Fruit fly (Drosophila melanogaster) whole organism, wandering third instar larva: ENCODE data around the gene CG16959.
A peak's percentile ranks its signal among the peaks of the same experiment; 100 is the strongest.

ENCODE experiments used
- Abd-B ChIP-seq: fragments of >200 bp; optimal IDR thresholded peaks from 2 replicates; lab custom pipeline; 2017; ENCODE audit warnings: missing biosample characterization, missing genetic modification characterization
- CG32264 ChIP-seq: fragments of 200-800 bp; sonication (Bioruptor generic); optimal IDR thresholded peaks from 2 replicates; lab custom pipeline; 2016; ENCODE audit warnings: missing biosample characterization, missing genetic modification characterization
- CG9705 ChIP-seq: fragments of 200-800 bp; sonication (Bioruptor generic); optimal IDR thresholded peaks from 2 replicates; lab custom pipeline; 2018; ENCODE audit warnings: missing biosample characterization, mild to moderate bottlenecking, missing genetic modification characterization
- CrebA ChIP-seq: fragments of 200-800 bp; sonication (Bioruptor generic); optimal IDR thresholded peaks from 2 replicates; lab custom pipeline; 2016; ENCODE audit warnings: missing biosample characterization, mild to moderate bottlenecking, missing genetic modification characterization, borderline replicate concordance
- Dfd ChIP-seq: fragments of >200 bp; optimal IDR thresholded peaks from 2 replicates; lab custom pipeline; 2017; ENCODE audit warnings: missing biosample characterization, missing genetic modification characterization
- Dif ChIP-seq: fragments of 200-275, 200-300 bp; sonication (Bioruptor generic); optimal IDR thresholded peaks from 2 replicates; lab custom pipeline; 2018; ENCODE audit warnings: missing biosample characterization, missing genetic modification characterization; ENCODE audit not compliant: partially characterized antibody
- GATAd ChIP-seq: sonication (Bioruptor generic); optimal IDR thresholded peaks from 2 replicates; lab custom pipeline; 2016; ENCODE audit warnings: missing biosample characterization, missing genetic modification characterization
- HLH106 ChIP-seq: fragments of 200-800 bp; optimal IDR thresholded peaks from 3 replicates; lab custom pipeline; 2019; ENCODE audit warnings: missing biosample characterization, mild to moderate bottlenecking, missing genetic modification characterization, moderate library complexity
- Hnf4 ChIP-seq: fragments of 200-800 bp; sonication (Bioruptor generic); optimal IDR thresholded peaks from 2 replicates; lab custom pipeline; 2016; ENCODE audit warnings: missing biosample characterization, mild to moderate bottlenecking, missing genetic modification characterization
- Hr78 ChIP-seq: fragments of >200 bp; optimal IDR thresholded peaks from 2 replicates; lab custom pipeline; 2017; ENCODE audit warnings: missing biosample characterization, missing genetic modification characterization
- Hr83 ChIP-seq: fragments of 200-300 bp; sonication (Bioruptor generic); optimal IDR thresholded peaks from 2 replicates; lab custom pipeline; 2016; ENCODE audit warnings: missing biosample characterization, mild to moderate bottlenecking, missing genetic modification characterization, moderate library complexity; ENCODE audit not compliant: poor library complexity, severe bottlenecking
- Jra ChIP-seq: sonication (Bioruptor generic); optimal IDR thresholded peaks from 2 replicates; lab custom pipeline; 2016; ENCODE audit warnings: missing biosample characterization, missing genetic modification characterization
- Mio ChIP-seq: sonication (Bioruptor generic); optimal IDR thresholded peaks from 2 replicates; lab custom pipeline; 2016; ENCODE audit warnings: missing biosample characterization, missing genetic modification characterization
- Myc ChIP-seq: fragments of >200 bp; optimal IDR thresholded peaks from 2 replicates; lab custom pipeline; 2017
- N ChIP-seq: fragments of >200 bp; optimal IDR thresholded peaks from 2 replicates; lab custom pipeline; 2018; ENCODE audit warnings: missing biosample characterization, missing external identifiers, missing genetic modification characterization
- OdsH ChIP-seq: fragments of 200-800 bp; sonication (Bioruptor generic); optimal IDR thresholded peaks from 2 replicates; lab custom pipeline; 2016; ENCODE audit warnings: missing biosample characterization, mild to moderate bottlenecking, missing genetic modification characterization
- Rel ChIP-seq, 2 experiments: fragments of 200-800 bp; sonication (Bioruptor generic) in 1 of 2; optimal IDR thresholded peaks; 2 replicates in 1 of 2; 3 replicates in 1 of 2; lab custom pipeline; 2016 to 2019; ENCODE audit warnings: mild to moderate bottlenecking in 2 of 2, missing biosample characterization in 2 of 2, missing genetic modification characterization in 2 of 2, moderate library complexity in 1 of 2
- Sp1 ChIP-seq: fragments of 200-800 bp; sonication (Bioruptor generic); optimal IDR thresholded peaks from 3 replicates; lab custom pipeline; 2019; ENCODE audit warnings: missing biosample characterization, mild to moderate bottlenecking, missing genetic modification characterization, moderate library complexity
- Vsx2 ChIP-seq: fragments of 200-300, 225-300 bp; sonication (Bioruptor generic); optimal IDR thresholded peaks from 2 replicates; lab custom pipeline; 2018; ENCODE audit warnings: missing biosample characterization, missing genetic modification characterization; ENCODE audit not compliant: partially characterized antibody
- br ChIP-seq: fragments of 200-800 bp; sonication (Bioruptor generic); optimal IDR thresholded peaks from 2 replicates; lab custom pipeline; 2016; ENCODE audit warnings: missing biosample characterization, missing genetic modification characterization
- brk ChIP-seq: fragments of 200-800 bp; sonication (Bioruptor generic); optimal IDR thresholded peaks from 2 replicates; lab custom pipeline; 2016; ENCODE audit warnings: missing biosample characterization, mild to moderate bottlenecking, missing genetic modification characterization
- dl ChIP-seq, 2 experiments: fragments of 175-275, 200-275 bp in 1 of 2; fragments of 200-275 bp in 1 of 2; sonication (Bioruptor generic); optimal IDR thresholded peaks; lab custom pipeline; 2018; ENCODE audit warnings: mild to moderate bottlenecking in 2 of 2, missing biosample characterization in 2 of 2, missing genetic modification characterization in 2 of 2, moderate library complexity in 2 of 2; ENCODE audit not compliant: partially characterized antibody in 2 of 2, insufficient read depth in 1 of 2
- dmrt93B ChIP-seq: fragments of 200-800 bp; sonication (Bioruptor generic); optimal IDR thresholded peaks from 2 replicates; lab custom pipeline; 2018; ENCODE audit warnings: missing biosample characterization, mild to moderate bottlenecking, missing genetic modification characterization
- dsf ChIP-seq: sonication (Bioruptor generic); optimal IDR thresholded peaks from 2 replicates; lab custom pipeline; 2016; ENCODE audit warnings: missing biosample characterization, missing genetic modification characterization, borderline replicate concordance
- ey ChIP-seq: fragments of 200-800 bp; sonication (Bioruptor generic); optimal IDR thresholded peaks from 2 replicates; lab custom pipeline; 2016; ENCODE audit warnings: missing biosample characterization, missing genetic modification characterization
- foxo ChIP-seq, 2 experiments: fragments of 200-800 bp; sonication (Bioruptor generic); optimal IDR thresholded peaks; 2 replicates in 1 of 2; 3 replicates in 1 of 2; lab custom pipeline; 2016 to 2017; ENCODE audit warnings: missing biosample characterization in 2 of 2, missing genetic modification characterization in 2 of 2
- fru ChIP-seq: fragments of 200-800 bp; sonication (Bioruptor generic); optimal IDR thresholded peaks from 3 replicates; lab custom pipeline; 2016; ENCODE audit warnings: missing biosample characterization, mild to moderate bottlenecking, missing genetic modification characterization
- h ChIP-seq: fragments of 200-800 bp; sonication (Bioruptor generic); optimal IDR thresholded peaks from 3 replicates; lab custom pipeline; 2016; ENCODE audit warnings: missing biosample characterization, mild to moderate bottlenecking, missing genetic modification characterization
- jim ChIP-seq: fragments of 175-275, 200-325 bp; sonication (Bioruptor generic); optimal IDR thresholded peaks from 2 replicates; lab custom pipeline; 2016; ENCODE audit warnings: missing biosample characterization, mild to moderate bottlenecking, missing genetic modification characterization
- lola ChIP-seq: fragments of >200 bp; optimal IDR thresholded peaks from 2 replicates; lab custom pipeline; 2017; ENCODE audit warnings: missing biosample characterization, missing genetic modification characterization
- pan ChIP-seq: fragments of >200 bp; optimal IDR thresholded peaks from 2 replicates; lab custom pipeline; 2017
- psq ChIP-seq: fragments of 200-800 bp; sonication (Bioruptor generic); optimal IDR thresholded peaks from 3 replicates; lab custom pipeline; 2017; ENCODE audit warnings: missing biosample characterization, mild to moderate bottlenecking, missing genetic modification characterization, moderate library complexity
- rgr ChIP-seq: fragments of 200-800 bp; sonication (Bioruptor generic); optimal IDR thresholded peaks from 3 replicates; lab custom pipeline; 2016; ENCODE audit warnings: missing biosample characterization, mild to moderate bottlenecking, missing genetic modification characterization
- sage ChIP-seq: fragments of 200-800 bp; sonication (Bioruptor generic); optimal IDR thresholded peaks from 2 replicates; lab custom pipeline; 2016; ENCODE audit warnings: missing biosample characterization, mild to moderate bottlenecking, missing genetic modification characterization
- sv ChIP-seq: fragments of 200-800 bp; sonication (Bioruptor generic); optimal IDR thresholded peaks from 3 replicates; lab custom pipeline; 2016; ENCODE audit warnings: missing biosample characterization, missing genetic modification characterization
- tai ChIP-seq: sonication (Bioruptor generic); optimal IDR thresholded peaks from 2 replicates; lab custom pipeline; 2016; ENCODE audit warnings: missing biosample characterization, missing genetic modification characterization
- usp ChIP-seq: fragments of >200 bp; optimal IDR thresholded peaks from 2 replicates; lab custom pipeline; 2017; ENCODE audit warnings: missing biosample characterization, missing genetic modification characterization
- woc ChIP-seq: sonication (Bioruptor generic); optimal IDR thresholded peaks from 2 replicates; lab custom pipeline; 2016; ENCODE audit warnings: missing biosample characterization, mild to moderate bottlenecking, missing genetic modification characterization

CG16959 gene

DNA sequence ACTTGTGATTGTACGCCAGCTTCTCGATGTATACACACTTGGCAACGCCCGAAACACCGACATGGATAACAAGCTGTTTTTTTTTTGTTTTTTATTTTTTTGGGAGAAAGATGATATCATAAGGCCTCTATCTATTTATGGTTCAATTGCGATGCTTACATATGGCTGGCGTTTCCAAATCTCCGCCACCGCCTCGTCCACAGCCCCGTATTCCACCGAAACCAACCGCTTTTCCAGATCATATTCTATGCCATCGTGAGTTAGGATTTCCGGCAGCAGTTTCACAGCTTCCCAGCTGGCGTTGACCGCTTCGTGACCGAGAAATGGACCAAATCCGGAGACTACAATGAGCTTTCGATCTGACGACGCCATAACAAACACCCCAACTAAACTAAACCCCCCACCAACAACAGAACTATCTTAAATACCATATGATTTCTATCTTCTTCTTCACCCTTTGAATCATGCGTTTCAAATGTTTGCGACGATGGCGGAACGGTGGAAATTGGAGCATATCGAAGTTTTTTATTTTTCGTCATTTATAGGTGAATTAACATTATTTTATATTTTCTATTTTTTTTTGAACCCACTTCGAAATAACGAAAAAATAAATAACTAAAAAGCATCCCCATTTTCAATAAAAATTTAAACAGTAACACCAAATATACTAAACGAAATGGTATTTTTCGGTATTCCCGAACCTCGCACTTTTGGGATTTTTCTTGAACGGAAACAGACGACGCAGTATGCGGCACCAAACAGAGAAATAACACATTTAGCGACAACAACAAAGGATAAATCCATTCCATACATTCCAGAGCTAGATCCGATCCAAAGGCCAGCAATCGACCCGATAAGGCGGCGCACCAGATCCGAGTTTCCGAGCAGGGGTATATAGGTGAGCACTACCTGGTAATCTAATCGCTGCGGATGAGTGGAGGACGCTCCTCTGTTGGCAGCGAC is 18.8 kb upstream of the CG16959 start, which contains the start of the genes CG32147 and Pex3 (continued):
- no peak for TF ChIP-seq GATAd
- no peak for TF ChIP-seq rgr
- no peak for TF ChIP-seq HLH106 (tag; lab: Kevin White, UChicago)
- TF ChIP-seq Dif (GFP tag; lab: Kevin White, UChicago): no peak
- TF ChIP-seq dl (GFP tag; optimal IDR thresholded peaks at IDR 0.05; lab: Kevin White, UChicago; ENCODE audit: insufficient read depth in 1 of 2, partially characterized antibody in 2 of 2): no peak
- TF ChIP-seq sage: no peak
- no peak for TF ChIP-seq Abd-B (GFP tag; lab: Kevin White, UChicago)
- TF ChIP-seq brk (GFP tag; lab: Kevin White, UChicago): peak; percentile 57
- no peak for TF ChIP-seq CG9705 (GFP tag; lab: Kevin White, UChicago)
- no peak for TF ChIP-seq fru (GFP tag; lab: Kevin White, UChicago)
- TF ChIP-seq CrebA (GFP tag; lab: Kevin White, UChicago): no peak
- TF ChIP-seq pan (lab: Kevin White, UChicago): no peak

DNA sequence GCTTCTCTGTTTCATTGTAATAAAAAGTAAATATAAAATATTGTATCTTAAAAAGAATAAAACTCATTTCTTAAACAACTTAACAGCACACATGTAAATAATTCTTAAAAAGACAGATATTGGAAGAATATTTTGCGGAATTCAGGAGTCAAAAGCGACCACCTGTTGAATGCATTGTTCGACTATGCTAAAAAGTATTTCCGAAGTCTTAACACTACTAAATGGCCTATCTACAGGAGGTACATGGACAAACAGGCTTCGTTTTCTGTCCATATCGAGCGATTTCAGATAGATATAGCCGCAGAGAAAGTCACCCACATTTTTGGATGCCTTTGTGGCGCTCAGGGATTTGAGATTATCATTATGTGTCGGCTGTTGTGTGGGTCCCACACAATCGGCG is 18.0 kb upstream of the CG16959 start:
- TF ChIP-seq Rel (GFP tag; optimal IDR thresholded peaks at IDR 0.05; lab: Kevin White, UChicago): no peak
- TF ChIP-seq Rel (tag; optimal IDR thresholded peaks at IDR 0.05; lab: Kevin White, UChicago): no peak
- no peak for TF ChIP-seq br (GFP tag; lab: Kevin White, UChicago)
- TF ChIP-seq Myc (lab: Kevin White, UChicago): no peak
- TF ChIP-seq dmrt93B (GFP tag; lab: Kevin White, UChicago): no peak
- TF ChIP-seq HLH106 (tag; lab: Kevin White, UChicago): peak; percentile 2
- peak; percentile 11 for TF ChIP-seq CG9705 (GFP tag; lab: Kevin White, UChicago)

DNA sequence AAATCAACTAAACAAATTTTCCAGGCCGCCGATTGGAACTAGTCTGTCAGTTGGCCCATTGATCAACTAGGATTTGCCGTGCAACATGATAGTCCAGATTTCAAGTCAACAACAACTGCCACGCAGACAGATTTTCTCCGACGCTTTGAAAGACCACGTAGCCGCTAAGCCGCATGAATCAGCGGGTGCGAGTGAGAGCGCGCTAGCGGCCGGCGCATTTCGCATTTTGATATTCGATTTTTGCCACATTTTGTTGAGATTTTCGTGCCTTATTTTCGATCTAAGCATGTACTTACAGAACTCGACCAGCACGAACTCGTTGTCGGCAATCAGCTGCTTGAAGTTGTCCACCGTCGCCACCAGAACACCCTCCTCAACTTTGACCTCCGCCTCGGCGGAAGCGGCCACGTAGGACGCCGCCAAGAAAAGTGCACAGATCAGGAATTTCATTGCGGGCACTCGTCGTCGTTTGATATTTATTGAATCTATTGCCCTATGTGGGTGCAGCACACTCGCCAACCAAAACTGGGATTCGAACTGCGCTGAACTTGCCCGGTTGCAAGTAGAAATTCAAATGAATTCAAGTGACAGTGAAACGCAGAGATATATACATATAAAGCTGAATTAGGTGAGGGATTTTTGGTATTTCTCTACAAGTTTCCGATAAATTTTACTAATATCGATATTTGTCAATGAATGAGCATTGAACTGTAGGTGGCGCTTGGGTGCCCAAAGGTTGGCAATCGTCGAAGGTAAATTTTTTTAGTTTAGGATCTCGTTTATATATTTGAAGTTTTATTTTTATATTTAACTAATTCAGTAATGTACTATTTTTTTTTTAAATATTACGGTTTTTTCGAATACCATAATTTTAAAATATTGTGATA is 17.1 kb upstream of the CG16959 start, which contains the start of gene Pdi:
Gene Pdi, minus strand, starts transcription at position 837 of the 887 bp plus-strand sequence.
- TF ChIP-seq Jra (GFP tag; lab: Kevin White, UChicago): peak; percentile 9
- no peak for TF ChIP-seq GATAd
- TF ChIP-seq Hnf4 (GFP tag; lab: Kevin White, UChicago): peak; percentile 68
- TF ChIP-seq sv: no peak
- TF ChIP-seq dmrt93B (GFP tag; lab: Kevin White, UChicago): no peak
- no peak for TF ChIP-seq brk (GFP tag; lab: Kevin White, UChicago)
- no peak for TF ChIP-seq psq
- peak; percentile 20 for TF ChIP-seq Sp1 (GFP tag; lab: Kevin White, UChicago)
- TF ChIP-seq rgr: peak; percentile 43
- TF ChIP-seq dsf (GFP tag; lab: Kevin White, UChicago): no peak
- no peak for TF ChIP-seq Hr78 (GFP tag; lab: Kevin White, UChicago)
- peak; percentile 98 for TF ChIP-seq CrebA (GFP tag; lab: Kevin White, UChicago)
- TF ChIP-seq Hr83 (GFP tag; lab: Kevin White, UChicago): peak; percentile 84
- TF ChIP-seq lola (GFP tag; lab: Kevin White, UChicago): no peak
- TF ChIP-seq N (GFP tag; lab: Kevin White, UChicago): no peak
- TF ChIP-seq CG9705 (GFP tag; lab: Kevin White, UChicago): no peak
- no peak for TF ChIP-seq CG32264
- peak; percentile 26 for TF ChIP-seq HLH106 (tag; lab: Kevin White, UChicago)
- TF ChIP-seq dl (GFP tag; optimal IDR thresholded peaks at IDR 0.05; lab: Kevin White, UChicago; ENCODE audit: insufficient read depth in 1 of 2, partially characterized antibody in 2 of 2): peak in 1 of 2 experiments; percentile 32
- TF ChIP-seq Dif (GFP tag; lab: Kevin White, UChicago): peak; percentile 57
- TF ChIP-seq usp (GFP tag; lab: Kevin White, UChicago): no peak
- TF ChIP-seq fru (GFP tag; lab: Kevin White, UChicago): peak; percentile 21
- no peak for TF ChIP-seq Dfd (GFP tag; lab: Kevin White, UChicago)
- no peak for TF ChIP-seq Rel (GFP tag; optimal IDR thresholded peaks at IDR 0.05; lab: Kevin White, UChicago)
- peak; percentile 69 for TF ChIP-seq Rel (tag; optimal IDR thresholded peaks at IDR 0.05; lab: Kevin White, UChicago)
- peak; percentile 10 for TF ChIP-seq ey
- TF ChIP-seq br (GFP tag; lab: Kevin White, UChicago): peak; percentile 45
- no peak for TF ChIP-seq Mio (GFP tag; lab: Kevin White, UChicago)
- no peak for TF ChIP-seq Abd-B (GFP tag; lab: Kevin White, UChicago)
- no peak for TF ChIP-seq tai (GFP tag; lab: Kevin White, UChicago)
- TF ChIP-seq h (GFP tag; lab: Kevin White, UChicago): peak; percentile 47
- TF ChIP-seq foxo (GFP tag; optimal IDR thresholded peaks at IDR 0.05; lab: Kevin White, UChicago): peak in 1 of 2 experiments; percentile 36
- TF ChIP-seq Myc (lab: Kevin White, UChicago): no peak
- no peak for TF ChIP-seq OdsH
- no peak for TF ChIP-seq Vsx2 (GFP tag; lab: Kevin White, UChicago)
- TF ChIP-seq pan (lab: Kevin White, UChicago): no peak
- peak; percentile 12 for TF ChIP-seq woc
- TF ChIP-seq sage: no peak
- peak; percentile 50 for TF ChIP-seq jim (GFP tag; lab: Kevin White, UChicago)
